Worm (Caenorhabditis elegans): ENCODE results near the gene ret-1.

DNA sequence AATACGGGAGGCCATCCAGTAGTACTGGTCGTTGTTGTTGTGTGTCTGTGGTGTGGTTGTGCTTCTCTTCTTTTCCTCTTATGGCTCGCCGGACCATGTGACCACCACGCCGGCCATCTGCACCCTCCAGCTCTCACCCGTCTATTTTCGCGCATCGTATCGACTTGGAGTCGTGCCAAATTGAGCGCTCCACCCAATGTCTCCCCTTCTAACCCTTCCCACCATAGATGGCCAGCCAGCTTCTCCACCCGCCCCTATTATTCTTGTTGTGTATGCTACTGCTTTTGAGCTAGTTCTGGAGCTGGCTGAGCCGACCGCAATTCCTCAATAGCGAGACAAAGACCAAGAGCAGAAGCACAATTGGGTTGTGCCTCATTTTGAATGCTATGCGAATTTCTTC, 14.0 kb downstream of the ret-1 start:
- TF ChIP-seq him-1 (tag; optimal IDR thresholded peaks at IDR 0.05) (peak; percentile 4), dao-5 (tag; optimal IDR thresholded peaks at IDR 0.05) (no peak)
